Worm (Caenorhabditis elegans) whole organism, midembryonic: ENCODE data around the gene ccnk-1.

Experiments used
- T22C8.4 ChIP-seq: fragments of 200-800 bp; sonication (Bioruptor generic); IDR thresholded peaks from 2 replicates; pipeline ENCODE4 v1.3.6; 2022; ENCODE audit warnings: missing genetic modification characterization, missing compliant biosample characterization
- cog-1 ChIP-seq: sonication (generic microtip); optimal IDR thresholded peaks from 2 replicates; lab custom pipeline; 2016; ENCODE audit warnings: missing genetic modification characterization, missing compliant biosample characterization
- flt-1 ChIP-seq: fragments of 200-800 bp; sonication (Bioruptor generic); IDR thresholded peaks from 2 replicates; pipeline ENCODE4 v1.3.6; 2022; ENCODE audit warnings: missing genetic modification characterization, missing compliant biosample characterization
- klf-2 ChIP-seq: fragments of 200-800 bp; sonication (Bioruptor generic); conservative IDR thresholded peaks from 2 replicates; pipeline ENCODE4 v1.3.6; 2022; ENCODE audit warnings: missing genetic modification reagents, missing genetic modification characterization, missing compliant biosample characterization
- med-1 ChIP-seq: sonication (generic microtip); optimal IDR thresholded peaks from 2 replicates; lab custom pipeline; 2017; ENCODE audit warnings: missing genetic modification characterization, mild to moderate bottlenecking, missing compliant biosample characterization, antibody characterized with exemption, missing genetic modification reagents; ENCODE audit not compliant: insufficient read depth
- ref-1 ChIP-seq: fragments of 200-800 bp; sonication (Bioruptor generic); conservative IDR thresholded peaks from 2 replicates; pipeline ENCODE4 v1.3.6; 2022; ENCODE audit warnings: missing genetic modification reagents, missing genetic modification characterization, missing compliant biosample characterization
- tab-1 ChIP-seq: fragments of 200-800 bp; sonication (Bioruptor generic); IDR thresholded peaks from 2 replicates; pipeline ENCODE4 v1.3.6; 2022; ENCODE audit warnings: missing genetic modification characterization, missing compliant biosample characterization
- ztf-23 ChIP-seq: fragments of 200-800 bp; sonication (Bioruptor generic); IDR thresholded peaks from 2 replicates; pipeline ENCODE4 v1.3.6; 2022; ENCODE audit warnings: missing genetic modification reagents, missing genetic modification characterization, missing compliant biosample characterization
- ztf-29 ChIP-seq: fragments of 200-800 bp; sonication (Bioruptor generic); IDR thresholded peaks from 2 replicates; pipeline ENCODE4 v1.3.6; 2022; ENCODE audit warnings: missing genetic modification reagents, missing genetic modification characterization, missing compliant biosample characterization

ccnk-1 gene

DNA sequence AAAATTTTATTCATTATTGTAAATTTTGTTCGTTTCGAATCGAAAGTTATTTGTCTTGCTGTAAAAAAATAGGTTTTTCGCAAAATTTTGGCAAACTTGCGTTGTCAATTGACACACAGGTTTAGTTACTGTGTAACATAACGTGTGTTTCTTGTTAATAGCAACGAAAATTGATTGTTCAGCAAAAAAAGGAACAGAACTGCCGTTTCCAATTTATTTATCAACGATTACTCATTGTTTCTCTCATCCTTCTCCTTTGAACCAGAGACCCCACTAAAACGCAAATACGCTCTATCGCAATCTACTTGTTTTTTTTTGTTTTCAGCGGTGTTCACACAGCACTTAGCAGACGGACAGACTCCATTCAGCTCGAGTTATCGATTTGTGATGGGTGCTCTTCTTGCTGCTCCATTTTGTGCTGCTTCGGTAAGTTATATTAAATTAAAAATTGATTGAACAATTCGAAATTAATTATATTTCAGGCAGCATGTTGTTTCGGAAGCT is 14.6 kb upstream of the ccnk-1 start, which contains the start of gene R11H6.2:
R11H6.2 (plus strand) TSS at position 326 of the 504 bp plus-strand sequence.
- TF ChIP-seq flt-1 (GFP tag; lab: Robert Waterston, UW) (no peak), klf-2 (no peak), T22C8.4 (GFP tag; lab: Robert Waterston, UW) (no peak), ztf-23 (no peak), cog-1 (tag; lab: Kevin White, UChicago) (no peak)

DNA sequence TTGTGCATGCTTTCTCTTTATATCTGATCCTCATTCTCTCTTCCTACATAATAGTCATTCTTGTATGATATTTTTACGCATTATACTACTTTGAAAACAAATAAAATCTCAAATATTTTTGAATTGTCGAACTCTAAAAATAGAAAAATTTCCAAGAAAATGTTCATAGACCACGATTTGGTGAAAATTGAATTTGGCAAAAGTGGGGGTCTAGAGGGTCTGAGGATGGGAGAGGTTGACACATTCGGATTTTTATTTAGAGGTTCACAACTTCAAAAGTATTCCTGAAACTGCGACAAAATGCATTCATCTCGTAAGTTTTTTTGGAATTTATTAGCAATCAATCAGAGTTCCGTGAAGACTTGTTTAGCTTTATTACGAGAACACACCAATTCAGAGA is 12.4 kb upstream of the ccnk-1 start, which contains the start of gene glb-22:
glb-22 (plus strand) TSS at position 301 of the 400 bp plus-strand sequence.
- no peak for TF ChIP-seq cog-1 (tag; lab: Kevin White, UChicago)
- no peak for TF ChIP-seq tab-1
- no peak for TF ChIP-seq ztf-23
- TF ChIP-seq ref-1 (GFP tag; lab: Robert Waterston, UW) = no peak
- TF ChIP-seq klf-2 = no peak
- no peak for TF ChIP-seq T22C8.4 (GFP tag; lab: Robert Waterston, UW)
- no peak for TF ChIP-seq med-1 (GFP tag; lab: Kevin White, UChicago)
- no peak for TF ChIP-seq ztf-29 (GFP tag; lab: Robert Waterston, UW)
- TF ChIP-seq flt-1 (GFP tag; lab: Robert Waterston, UW) = no peak

DNA sequence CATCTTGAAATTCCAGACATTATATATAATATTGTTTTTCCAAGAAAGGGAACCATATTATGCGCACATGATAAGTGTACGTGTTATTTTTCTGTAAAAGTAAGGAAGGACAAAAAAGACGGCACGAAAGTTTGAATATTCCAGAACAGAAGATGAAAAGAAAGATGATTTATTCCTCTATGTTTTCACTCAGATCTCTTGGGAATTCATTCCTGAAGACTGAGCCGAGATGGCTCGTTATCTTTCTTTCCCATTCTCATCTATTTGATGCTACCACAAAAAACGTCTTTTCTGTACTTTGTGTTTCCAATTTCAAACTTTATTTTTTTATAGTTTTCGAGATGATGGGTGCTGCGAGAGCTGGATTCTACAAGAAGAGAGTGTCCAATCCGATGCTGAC is 8.6 kb upstream of the ccnk-1 start:
- TF ChIP-seq cog-1 (tag; lab: Kevin White, UChicago) (no peak), ref-1 (GFP tag; lab: Robert Waterston, UW) (no peak), tab-1 (no peak), T22C8.4 (GFP tag; lab: Robert Waterston, UW) (no peak), flt-1 (GFP tag; lab: Robert Waterston, UW) (no peak), med-1 (GFP tag; lab: Kevin White, UChicago) (no peak), ztf-29 (GFP tag; lab: Robert Waterston, UW) (no peak), ztf-23 (no peak), klf-2 (no peak)

DNA sequence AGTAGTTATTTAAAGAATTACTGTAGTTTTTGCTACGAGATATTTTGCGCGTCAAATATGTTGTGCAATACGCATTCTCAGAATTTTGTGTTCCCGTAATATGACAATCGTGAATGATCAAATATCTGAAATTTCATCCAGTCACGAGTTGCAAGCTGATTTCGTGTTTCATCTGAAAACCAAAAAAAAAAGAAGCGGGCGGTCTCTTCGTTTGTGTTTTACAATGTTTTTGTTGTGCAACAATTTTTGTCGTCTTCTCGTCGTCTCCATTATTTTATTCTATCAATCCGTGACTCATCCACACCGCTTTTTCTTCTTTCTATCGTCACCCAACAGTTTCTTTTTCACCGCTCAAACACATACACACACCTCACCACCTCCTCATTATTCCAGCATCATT is 2.7 kb upstream of the ccnk-1 start, which contains the start of gene R11H6.4:
R11H6.4 (plus strand) TSS at position 301 of the 400 bp plus-strand sequence.
- TF ChIP-seq ztf-29 (GFP tag; lab: Robert Waterston, UW) = no peak
- TF ChIP-seq cog-1 (tag; lab: Kevin White, UChicago) = no peak
- TF ChIP-seq klf-2 = no peak
- TF ChIP-seq med-1 (GFP tag; lab: Kevin White, UChicago) = no peak
- no peak for TF ChIP-seq ref-1 (GFP tag; lab: Robert Waterston, UW)
- TF ChIP-seq tab-1 = no peak
- TF ChIP-seq ztf-23 = no peak
- no peak for TF ChIP-seq flt-1 (GFP tag; lab: Robert Waterston, UW)
- no peak for TF ChIP-seq T22C8.4 (GFP tag; lab: Robert Waterston, UW)

DNA sequence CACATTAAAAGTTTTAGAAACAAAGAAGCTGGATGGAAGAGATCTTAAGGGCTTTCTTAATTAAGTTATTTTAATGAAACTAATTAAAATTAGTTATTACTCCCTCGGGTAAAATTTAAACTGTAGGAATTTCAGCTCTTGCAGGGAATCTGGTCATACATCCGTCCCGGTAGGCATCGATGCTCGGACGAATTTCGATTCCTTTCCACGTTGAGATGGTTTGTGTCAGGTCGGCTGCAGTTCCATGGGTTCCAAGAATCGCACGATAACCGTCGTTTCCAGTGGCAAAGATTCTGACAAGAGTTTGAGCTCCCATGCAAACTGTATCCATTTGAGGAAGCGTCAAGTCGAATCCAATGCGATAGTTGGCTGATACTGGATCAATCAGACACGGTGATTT is 1.6 kb upstream of the ccnk-1 start:
- TF ChIP-seq ref-1 (GFP tag; lab: Robert Waterston, UW) (no peak), ztf-29 (GFP tag; lab: Robert Waterston, UW) (no peak), tab-1 (no peak)

DNA sequence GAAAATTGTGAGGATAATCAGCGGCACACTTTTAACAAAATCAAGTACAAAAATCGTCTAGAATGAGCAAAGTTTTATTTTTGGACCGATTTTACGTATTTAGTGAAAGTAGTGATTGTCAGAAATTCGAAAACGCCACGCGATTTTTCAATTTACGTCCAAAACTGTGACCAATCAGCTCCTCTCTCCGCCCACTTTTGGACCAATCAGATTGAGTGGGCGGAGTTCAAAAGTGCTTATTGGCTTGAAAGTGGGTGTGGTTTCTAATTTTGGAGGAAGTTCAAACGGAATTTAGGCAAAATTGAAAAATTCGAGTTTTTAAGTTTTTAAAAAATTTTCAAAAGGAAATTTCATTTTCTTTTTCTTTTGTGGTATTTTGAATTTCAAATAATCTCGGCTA is 2.1 kb downstream of the ccnk-1 start:
- TF ChIP-seq T22C8.4 (GFP tag; lab: Robert Waterston, UW) (no peak), ref-1 (GFP tag; lab: Robert Waterston, UW) (no peak), cog-1 (tag; lab: Kevin White, UChicago) (no peak), ztf-23 (no peak), med-1 (GFP tag; lab: Kevin White, UChicago) (no peak), ztf-29 (GFP tag; lab: Robert Waterston, UW) (no peak), klf-2 (no peak), flt-1 (GFP tag; lab: Robert Waterston, UW) (no peak), tab-1 (no peak)

DNA sequence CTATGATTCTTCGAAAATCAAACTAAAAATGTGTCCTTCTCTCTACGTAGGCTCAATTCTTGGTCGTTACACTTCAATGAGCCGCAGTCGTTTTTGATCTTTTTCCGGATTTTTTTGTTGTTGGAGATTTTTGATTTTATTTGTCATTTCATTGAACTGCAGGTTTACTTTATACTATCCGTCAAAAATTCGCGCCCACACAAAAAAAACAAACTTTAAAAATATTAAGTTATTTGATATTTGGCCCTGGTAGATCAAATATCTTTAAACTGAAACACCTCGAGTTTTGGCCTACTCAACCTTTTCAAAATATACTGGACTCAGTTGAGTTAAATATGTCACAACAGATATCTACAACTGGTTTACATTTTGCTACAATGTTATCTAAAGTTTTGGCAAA is 3.3 kb downstream of the ccnk-1 start:
- no peak for TF ChIP-seq cog-1 (tag; lab: Kevin White, UChicago)
- no peak for TF ChIP-seq ztf-29 (GFP tag; lab: Robert Waterston, UW)
- TF ChIP-seq klf-2 = no peak
- no peak for TF ChIP-seq tab-1
- no peak for TF ChIP-seq T22C8.4 (GFP tag; lab: Robert Waterston, UW)
- no peak for TF ChIP-seq flt-1 (GFP tag; lab: Robert Waterston, UW)
- TF ChIP-seq ztf-23 = no peak
- TF ChIP-seq ref-1 (GFP tag; lab: Robert Waterston, UW) = no peak
- no peak for TF ChIP-seq med-1 (GFP tag; lab: Kevin White, UChicago)

DNA sequence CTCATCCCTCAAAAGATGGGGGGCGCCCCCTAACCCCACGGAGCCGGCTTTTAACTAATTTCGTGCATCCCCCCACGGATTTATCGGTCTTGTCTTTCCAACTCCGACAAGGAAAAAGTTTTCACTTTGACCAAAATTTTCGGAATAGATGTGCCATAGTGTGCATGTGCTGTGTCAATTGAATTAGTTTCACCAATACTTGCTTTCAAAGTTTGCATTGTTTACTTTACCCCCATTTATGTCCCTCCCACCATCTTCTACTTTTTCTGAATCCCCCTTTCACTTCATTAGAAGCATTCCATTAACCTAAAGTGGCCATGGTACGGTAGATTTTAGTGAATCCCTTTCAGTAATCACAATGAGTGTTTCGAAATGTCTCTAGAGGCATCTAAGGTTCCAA is 5.4 kb downstream of the ccnk-1 start:
- TF ChIP-seq cog-1 (tag; lab: Kevin White, UChicago) (no peak), klf-2 (no peak), med-1 (GFP tag; lab: Kevin White, UChicago) (no peak), ztf-23 (no peak), tab-1 (no peak), ref-1 (GFP tag; lab: Robert Waterston, UW) (no peak), flt-1 (GFP tag; lab: Robert Waterston, UW) (no peak), T22C8.4 (GFP tag; lab: Robert Waterston, UW) (no peak), ztf-29 (GFP tag; lab: Robert Waterston, UW) (no peak)

DNA sequence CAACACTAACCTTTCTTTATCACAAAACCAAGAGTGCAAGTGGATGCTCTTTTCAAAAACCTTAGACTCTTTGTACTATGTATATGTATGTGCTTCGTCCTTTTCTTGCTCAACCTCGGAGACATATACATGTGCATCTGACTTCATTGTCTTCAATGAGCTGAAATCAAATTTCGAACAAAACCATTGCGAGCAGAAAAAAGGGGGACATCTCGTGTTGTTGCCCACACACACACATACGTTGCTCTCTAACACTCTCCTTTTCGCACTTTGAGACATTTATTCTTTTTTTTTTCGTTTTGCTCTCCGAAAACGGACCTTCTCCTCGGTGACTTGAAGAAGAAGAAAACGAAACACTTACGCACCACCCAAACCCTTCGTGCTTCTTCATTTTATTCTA is 8.0 kb downstream of the ccnk-1 start:
- TF ChIP-seq ref-1 (GFP tag; lab: Robert Waterston, UW) (no peak), med-1 (GFP tag; lab: Kevin White, UChicago) (no peak), cog-1 (tag; lab: Kevin White, UChicago) (no peak), T22C8.4 (GFP tag; lab: Robert Waterston, UW) (no peak), ztf-23 (no peak), ztf-29 (GFP tag; lab: Robert Waterston, UW) (no peak), klf-2 (no peak), flt-1 (GFP tag; lab: Robert Waterston, UW) (no peak), tab-1 (no peak)

DNA sequence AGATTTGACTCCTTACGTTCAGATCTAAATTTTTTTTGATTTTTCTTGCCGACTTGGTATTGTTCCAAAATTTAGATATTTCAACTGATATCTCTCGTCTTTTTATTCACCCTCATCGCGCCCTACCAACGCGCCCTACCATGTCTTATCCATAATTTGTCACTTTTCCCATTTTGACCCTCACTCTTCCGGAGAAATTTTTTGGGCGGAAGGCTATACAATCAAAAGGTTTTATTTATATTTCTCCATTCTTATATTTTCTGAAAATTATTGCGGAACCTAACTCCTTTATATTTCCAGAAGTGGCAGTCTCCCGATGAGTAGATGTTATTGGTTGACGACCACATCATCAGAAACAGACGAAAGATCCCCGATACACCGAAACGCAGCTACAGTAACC is 8.5 kb downstream of the ccnk-1 start, which contains the start of gene hot-1:
hot-1 (plus strand) TSS at position 301 of the 400 bp plus-strand sequence.
- no peak for TF ChIP-seq flt-1 (GFP tag; lab: Robert Waterston, UW)
- TF ChIP-seq cog-1 (tag; lab: Kevin White, UChicago) = no peak
- TF ChIP-seq tab-1 = no peak
- no peak for TF ChIP-seq med-1 (GFP tag; lab: Kevin White, UChicago)
- TF ChIP-seq ref-1 (GFP tag; lab: Robert Waterston, UW) = no peak
- TF ChIP-seq T22C8.4 (GFP tag; lab: Robert Waterston, UW) = no peak
- no peak for TF ChIP-seq ztf-29 (GFP tag; lab: Robert Waterston, UW)
- no peak for TF ChIP-seq klf-2
- TF ChIP-seq ztf-23 = no peak
